Fruit fly (Drosophila melanogaster) whole organism, wandering third instar larva: ENCODE measurements around the gene Obp83cd.

ENCODE experiments used
- Abd-B ChIP-seq: fragments of >200 bp; optimal IDR thresholded peaks from 2 replicates; lab custom pipeline; 2017; ENCODE audit warnings: missing biosample characterization, missing genetic modification characterization
- CG32264 ChIP-seq: fragments of 200-800 bp; sonication (Bioruptor generic); optimal IDR thresholded peaks from 2 replicates; lab custom pipeline; 2016; ENCODE audit warnings: missing biosample characterization, missing genetic modification characterization
- CG9705 ChIP-seq: fragments of 200-800 bp; sonication (Bioruptor generic); optimal IDR thresholded peaks from 2 replicates; lab custom pipeline; 2018; ENCODE audit warnings: missing biosample characterization, mild to moderate bottlenecking, missing genetic modification characterization
- CrebA ChIP-seq: fragments of 200-800 bp; sonication (Bioruptor generic); optimal IDR thresholded peaks from 2 replicates; lab custom pipeline; 2016; ENCODE audit warnings: missing biosample characterization, mild to moderate bottlenecking, missing genetic modification characterization, borderline replicate concordance
- Dfd ChIP-seq: fragments of >200 bp; optimal IDR thresholded peaks from 2 replicates; lab custom pipeline; 2017; ENCODE audit warnings: missing biosample characterization, missing genetic modification characterization
- Dif ChIP-seq: fragments of 200-275, 200-300 bp; sonication (Bioruptor generic); optimal IDR thresholded peaks from 2 replicates; lab custom pipeline; 2018; ENCODE audit warnings: missing biosample characterization, missing genetic modification characterization; ENCODE audit not compliant: partially characterized antibody
- GATAd ChIP-seq: sonication (Bioruptor generic); optimal IDR thresholded peaks from 2 replicates; lab custom pipeline; 2016; ENCODE audit warnings: missing biosample characterization, missing genetic modification characterization
- HLH106 ChIP-seq: fragments of 200-800 bp; optimal IDR thresholded peaks from 3 replicates; lab custom pipeline; 2019; ENCODE audit warnings: missing biosample characterization, mild to moderate bottlenecking, missing genetic modification characterization, moderate library complexity
- Hnf4 ChIP-seq: fragments of 200-800 bp; sonication (Bioruptor generic); optimal IDR thresholded peaks from 2 replicates; lab custom pipeline; 2016; ENCODE audit warnings: missing biosample characterization, mild to moderate bottlenecking, missing genetic modification characterization
- Hr78 ChIP-seq: fragments of >200 bp; optimal IDR thresholded peaks from 2 replicates; lab custom pipeline; 2017; ENCODE audit warnings: missing biosample characterization, missing genetic modification characterization
- Hr83 ChIP-seq: fragments of 200-300 bp; sonication (Bioruptor generic); optimal IDR thresholded peaks from 2 replicates; lab custom pipeline; 2016; ENCODE audit warnings: missing biosample characterization, mild to moderate bottlenecking, missing genetic modification characterization, moderate library complexity; ENCODE audit not compliant: poor library complexity, severe bottlenecking
- Jra ChIP-seq: sonication (Bioruptor generic); optimal IDR thresholded peaks from 2 replicates; lab custom pipeline; 2016; ENCODE audit warnings: missing biosample characterization, missing genetic modification characterization
- Myc ChIP-seq: fragments of >200 bp; optimal IDR thresholded peaks from 2 replicates; lab custom pipeline; 2017
- N ChIP-seq: fragments of >200 bp; optimal IDR thresholded peaks from 2 replicates; lab custom pipeline; 2018; ENCODE audit warnings: missing biosample characterization, missing external identifiers, missing genetic modification characterization
- OdsH ChIP-seq: fragments of 200-800 bp; sonication (Bioruptor generic); optimal IDR thresholded peaks from 2 replicates; lab custom pipeline; 2016; ENCODE audit warnings: missing biosample characterization, mild to moderate bottlenecking, missing genetic modification characterization
- Sp1 ChIP-seq: fragments of 200-800 bp; sonication (Bioruptor generic); optimal IDR thresholded peaks from 3 replicates; lab custom pipeline; 2019; ENCODE audit warnings: missing biosample characterization, mild to moderate bottlenecking, missing genetic modification characterization, moderate library complexity
- Vsx2 ChIP-seq: fragments of 200-300, 225-300 bp; sonication (Bioruptor generic); optimal IDR thresholded peaks from 2 replicates; lab custom pipeline; 2018; ENCODE audit warnings: missing biosample characterization, missing genetic modification characterization; ENCODE audit not compliant: partially characterized antibody
- br ChIP-seq: fragments of 200-800 bp; sonication (Bioruptor generic); optimal IDR thresholded peaks from 2 replicates; lab custom pipeline; 2016; ENCODE audit warnings: missing biosample characterization, missing genetic modification characterization
- brk ChIP-seq: fragments of 200-800 bp; sonication (Bioruptor generic); optimal IDR thresholded peaks from 2 replicates; lab custom pipeline; 2016; ENCODE audit warnings: missing biosample characterization, mild to moderate bottlenecking, missing genetic modification characterization
- dl ChIP-seq, 2 experiments: fragments of 175-275, 200-275 bp in 1 of 2; fragments of 200-275 bp in 1 of 2; sonication (Bioruptor generic); optimal IDR thresholded peaks; lab custom pipeline; 2018; ENCODE audit warnings: mild to moderate bottlenecking in 2 of 2, missing biosample characterization in 2 of 2, missing genetic modification characterization in 2 of 2, moderate library complexity in 2 of 2; ENCODE audit not compliant: partially characterized antibody in 2 of 2, insufficient read depth in 1 of 2
- dmrt93B ChIP-seq: fragments of 200-800 bp; sonication (Bioruptor generic); optimal IDR thresholded peaks from 2 replicates; lab custom pipeline; 2018; ENCODE audit warnings: missing biosample characterization, mild to moderate bottlenecking, missing genetic modification characterization
- dsf ChIP-seq: sonication (Bioruptor generic); optimal IDR thresholded peaks from 2 replicates; lab custom pipeline; 2016; ENCODE audit warnings: missing biosample characterization, missing genetic modification characterization, borderline replicate concordance
- foxo ChIP-seq, 2 experiments: fragments of 200-800 bp; sonication (Bioruptor generic); optimal IDR thresholded peaks; 2 replicates in 1 of 2; 3 replicates in 1 of 2; lab custom pipeline; 2016 to 2017; ENCODE audit warnings: missing biosample characterization in 2 of 2, missing genetic modification characterization in 2 of 2
- fru ChIP-seq: fragments of 200-800 bp; sonication (Bioruptor generic); optimal IDR thresholded peaks from 3 replicates; lab custom pipeline; 2016; ENCODE audit warnings: missing biosample characterization, mild to moderate bottlenecking, missing genetic modification characterization
- h ChIP-seq: fragments of 200-800 bp; sonication (Bioruptor generic); optimal IDR thresholded peaks from 3 replicates; lab custom pipeline; 2016; ENCODE audit warnings: missing biosample characterization, mild to moderate bottlenecking, missing genetic modification characterization
- jim ChIP-seq: fragments of 175-275, 200-325 bp; sonication (Bioruptor generic); optimal IDR thresholded peaks from 2 replicates; lab custom pipeline; 2016; ENCODE audit warnings: missing biosample characterization, mild to moderate bottlenecking, missing genetic modification characterization
- lola ChIP-seq: fragments of >200 bp; optimal IDR thresholded peaks from 2 replicates; lab custom pipeline; 2017; ENCODE audit warnings: missing biosample characterization, missing genetic modification characterization
- rgr ChIP-seq: fragments of 200-800 bp; sonication (Bioruptor generic); optimal IDR thresholded peaks from 3 replicates; lab custom pipeline; 2016; ENCODE audit warnings: missing biosample characterization, mild to moderate bottlenecking, missing genetic modification characterization
- sv ChIP-seq: fragments of 200-800 bp; sonication (Bioruptor generic); optimal IDR thresholded peaks from 3 replicates; lab custom pipeline; 2016; ENCODE audit warnings: missing biosample characterization, missing genetic modification characterization
- tai ChIP-seq: sonication (Bioruptor generic); optimal IDR thresholded peaks from 2 replicates; lab custom pipeline; 2016; ENCODE audit warnings: missing biosample characterization, missing genetic modification characterization
- usp ChIP-seq: fragments of >200 bp; optimal IDR thresholded peaks from 2 replicates; lab custom pipeline; 2017; ENCODE audit warnings: missing biosample characterization, missing genetic modification characterization
- woc ChIP-seq: sonication (Bioruptor generic); optimal IDR thresholded peaks from 2 replicates; lab custom pipeline; 2016; ENCODE audit warnings: missing biosample characterization, mild to moderate bottlenecking, missing genetic modification characterization

The Obp83cd gene

dm6 chr3R:6100764-6101163, 7.2 kb upstream of the Obp83cd start, which contains the start of gene Gasp:
Gene Gasp (minus strand): TSS chr3R:6100887.
- peak in 1 of 2 experiments; percentile 28 for TF ChIP-seq dl (GFP tag; optimal IDR thresholded peaks at IDR 0.05; lab: Kevin White, UChicago; ENCODE audit: insufficient read depth in 1 of 2, partially characterized antibody in 2 of 2)
- TF ChIP-seq Hr78 (GFP tag; lab: Kevin White, UChicago): no peak
- no peak for TF ChIP-seq br
- TF ChIP-seq Dif (GFP tag; lab: Kevin White, UChicago): peak; percentile 17
- peak; percentile 17 for TF ChIP-seq Vsx2
- TF ChIP-seq, all 38 proteins: peak for 3

DNA sequence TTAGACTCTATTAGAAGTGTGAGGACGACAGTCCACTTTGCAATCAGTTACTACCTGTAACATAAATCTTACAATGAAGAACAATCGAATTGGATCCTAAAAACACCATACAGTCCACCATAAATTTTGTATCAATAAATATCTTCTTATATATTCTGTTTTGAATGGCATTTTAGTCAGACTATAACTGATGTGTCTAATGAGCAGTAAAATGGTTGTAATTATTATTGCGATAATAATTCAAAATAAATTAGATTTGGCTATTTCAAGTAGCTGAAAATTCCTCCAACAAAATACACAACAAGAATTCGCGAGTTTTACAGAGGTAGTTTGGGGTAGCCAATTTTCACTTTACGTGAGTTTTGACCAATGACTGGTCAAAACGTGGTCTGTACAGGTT, 5.6 kb upstream of the Obp83cd start:
- no peak for TF ChIP-seq rgr (GFP tag; lab: Kevin White, UChicago)
- TF ChIP-seq sv (GFP tag; lab: Kevin White, UChicago): no peak
- no peak for TF ChIP-seq OdsH
- no peak for TF ChIP-seq CG32264 (GFP tag; lab: Kevin White, UChicago)
- no peak for TF ChIP-seq Jra (GFP tag; lab: Kevin White, UChicago)
- no peak for TF ChIP-seq usp (GFP tag; lab: Kevin White, UChicago)
- TF ChIP-seq Myc (lab: Kevin White, UChicago): no peak
- TF ChIP-seq woc: no peak
- TF ChIP-seq Abd-B (GFP tag; lab: Kevin White, UChicago): no peak
- TF ChIP-seq foxo (GFP tag; optimal IDR thresholded peaks at IDR 0.05; lab: Kevin White, UChicago): no peak
- TF ChIP-seq CG9705: no peak
- TF ChIP-seq fru (GFP tag; lab: Kevin White, UChicago): no peak
- TF ChIP-seq GATAd (GFP tag; lab: Kevin White, UChicago): no peak
- TF ChIP-seq Hr83 (GFP tag; lab: Kevin White, UChicago): no peak
- no peak for TF ChIP-seq Hnf4 (GFP tag; lab: Kevin White, UChicago)
- TF ChIP-seq jim: no peak
- TF ChIP-seq, all 38 proteins: peak for 0

dm6 chr3R:6102726-6103125, 5.2 kb upstream of the Obp83cd start:
- TF ChIP-seq GATAd (GFP tag; lab: Kevin White, UChicago) (no peak), Hr83 (GFP tag; lab: Kevin White, UChicago) (no peak), jim (no peak)

- no peak for TF ChIP-seq dmrt93B (GFP tag; lab: Kevin White, UChicago)
- no peak for TF ChIP-seq fru (GFP tag; lab: Kevin White, UChicago)
- TF ChIP-seq CrebA (GFP tag; lab: Kevin White, UChicago): no peak
- TF ChIP-seq jim: no peak
- TF ChIP-seq brk (GFP tag; lab: Kevin White, UChicago): no peak
- TF ChIP-seq Abd-B (GFP tag; lab: Kevin White, UChicago): no peak
- TF ChIP-seq HLH106 (tag; lab: Kevin White, UChicago): no peak
- no peak for TF ChIP-seq tai (GFP tag; lab: Kevin White, UChicago)
- no peak for TF ChIP-seq br
- no peak for TF ChIP-seq OdsH
- TF ChIP-seq h: no peak
- no peak for TF ChIP-seq Myc (lab: Kevin White, UChicago)
- no peak for TF ChIP-seq usp (GFP tag; lab: Kevin White, UChicago)
- no peak for TF ChIP-seq dsf (GFP tag; lab: Kevin White, UChicago)
These were observed 2.8 kb upstream of the Obp83cd start for dm6 chr3R:6105160-6105559.

DNA sequence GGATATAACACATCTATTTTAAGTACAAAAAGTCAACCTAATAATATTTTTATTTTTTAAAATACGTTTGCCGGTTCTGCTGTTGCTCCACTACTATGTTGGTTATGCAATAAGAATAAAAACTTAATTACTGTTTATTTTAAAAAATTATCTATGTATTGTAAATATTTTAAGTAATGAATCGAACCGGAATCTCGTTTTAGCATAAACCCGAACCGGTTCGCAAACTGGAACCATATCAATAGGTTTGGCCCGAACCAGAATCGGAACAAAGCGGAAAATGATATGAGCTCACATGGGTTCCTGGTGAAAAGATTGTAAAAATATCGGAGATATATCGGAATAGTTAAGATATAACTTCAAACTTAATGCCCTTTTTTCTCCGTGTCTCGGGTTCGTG, 1.2 kb upstream of the Obp83cd start:
- TF ChIP-seq Abd-B (GFP tag; lab: Kevin White, UChicago) (no peak), HLH106 (tag; lab: Kevin White, UChicago) (peak; percentile 30), foxo (GFP tag; optimal IDR thresholded peaks at IDR 0.05; lab: Kevin White, UChicago) (peak in 1 of 2 experiments; percentile 13), Sp1 (peak; percentile 40), N (no peak), lola (GFP tag; lab: Kevin White, UChicago) (no peak), fru (GFP tag; lab: Kevin White, UChicago) (no peak), Dfd (GFP tag; lab: Kevin White, UChicago) (no peak), h (no peak), CG9705 (no peak), Dif (GFP tag; lab: Kevin White, UChicago) (no peak)
